Fruit fly (Drosophila melanogaster) whole organism, embryonic: ENCODE measurements around the gene wb.

Experiments
- BEAF-32 ChIP-seq: fragments of 200-800 bp; sonication (Bioruptor generic); optimal IDR thresholded peaks from 3 replicates; lab custom pipeline; 2017; ENCODE audit warnings: missing biosample characterization, missing genetic modification characterization, mild to moderate bottlenecking, moderate library complexity, missing genetic modification reagents
- CG10654 ChIP-seq: fragments of 200-800 bp; sonication (Bioruptor generic); optimal IDR thresholded peaks from 2 replicates; lab custom pipeline; 2016; ENCODE audit warnings: missing biosample characterization, missing genetic modification characterization
- CG11504 ChIP-seq: fragments of 200-800 bp; sonication (Bioruptor generic); optimal IDR thresholded peaks from 3 replicates; lab custom pipeline; 2019; ENCODE audit warnings: missing biosample characterization, mild to moderate bottlenecking, missing genetic modification characterization, moderate library complexity
- CG11696 ChIP-seq: fragments of 200-800 bp; sonication (Bioruptor generic); IDR thresholded peaks from 2 replicates; pipeline ENCODE4 v1.3.6; 2022; ENCODE audit warnings: missing biosample characterization, missing genetic modification characterization
- CG14014 ChIP-seq: fragments of 200-800 bp; sonication (Bioruptor generic); IDR thresholded peaks from 2 replicates; pipeline ENCODE4 v1.3.6; 2022; ENCODE audit warnings: missing biosample characterization, missing genetic modification characterization
- CG14965 ChIP-seq: fragments of 200-800 bp; sonication (Bioruptor generic); optimal IDR thresholded peaks from 2 replicates; lab custom pipeline; 2016; ENCODE audit warnings: missing biosample characterization, missing genetic modification characterization, borderline replicate concordance
- CG15479 ChIP-seq: fragments of 200-800 bp; sonication (Bioruptor generic); optimal IDR thresholded peaks from 3 replicates; lab custom pipeline; 2019; ENCODE audit warnings: missing biosample characterization, mild to moderate bottlenecking, missing genetic modification characterization, moderate library complexity
- CG1647 ChIP-seq: fragments of 200-800 bp; sonication (Bioruptor generic); optimal IDR thresholded peaks from 3 replicates; lab custom pipeline; 2016; ENCODE audit warnings: missing biosample characterization, missing genetic modification characterization
- CG17361 ChIP-seq: fragments of 200-800 bp; sonication (Bioruptor generic); IDR thresholded peaks from 3 replicates; pipeline ENCODE4 v1.3.6; 2022; ENCODE audit warnings: missing biosample characterization, missing genetic modification characterization
- CG17802 ChIP-seq: fragments of 200-800 bp; sonication (Bioruptor generic); optimal IDR thresholded peaks from 2 replicates; lab custom pipeline; 2018; ENCODE audit warnings: missing biosample characterization, mild to moderate bottlenecking, missing genetic modification characterization, moderate library complexity
- CG2199 ChIP-seq: fragments of 200-800 bp; sonication (Bioruptor generic); IDR thresholded peaks from 3 replicates; pipeline ENCODE4 v1.3.6; 2022; ENCODE audit warnings: missing biosample characterization, missing genetic modification characterization
- CG30020 ChIP-seq: fragments of 200-800 bp; optimal IDR thresholded peaks from 2 replicates; lab custom pipeline; 2019; ENCODE audit warnings: missing biosample characterization, mild to moderate bottlenecking, missing genetic modification characterization, moderate library complexity
- CG33557 ChIP-seq: fragments of 200-800 bp; sonication (Bioruptor generic); optimal IDR thresholded peaks from 2 replicates; lab custom pipeline; 2019; ENCODE audit warnings: missing biosample characterization, mild to moderate bottlenecking, missing genetic modification characterization, moderate library complexity
- CG34376 ChIP-seq: fragments of 200-800 bp; sonication (Bioruptor generic); optimal IDR thresholded peaks from 2 replicates; lab custom pipeline; 2018; ENCODE audit warnings: missing biosample characterization, mild to moderate bottlenecking, missing genetic modification characterization
- CG3847 ChIP-seq: fragments of 200-800 bp; sonication (Bioruptor generic); IDR thresholded peaks from 2 replicates; pipeline ENCODE4 v1.3.6; 2022; ENCODE audit warnings: missing biosample characterization, missing genetic modification characterization
- CG5245 ChIP-seq: fragments of 200-800 bp; sonication (Bioruptor generic); optimal IDR thresholded peaks from 3 replicates; lab custom pipeline; 2016; ENCODE audit warnings: missing biosample characterization, missing genetic modification characterization
- CG7357 ChIP-seq: fragments of 200-800 bp; sonication (Bioruptor generic); IDR thresholded peaks from 3 replicates; pipeline ENCODE4 v1.3.6; 2022; ENCODE audit warnings: missing biosample characterization, missing genetic modification characterization
- CG7786 ChIP-seq: fragments of 200-800 bp; sonication (Bioruptor generic); optimal IDR thresholded peaks from 2 replicates; lab custom pipeline; 2016; ENCODE audit warnings: missing biosample characterization, missing genetic modification characterization
- CG7928 ChIP-seq: fragments of 200-800 bp; sonication (Bioruptor generic); optimal IDR thresholded peaks from 2 replicates; lab custom pipeline; 2017; ENCODE audit warnings: missing biosample characterization, mild to moderate bottlenecking, missing genetic modification characterization
- CG7987 ChIP-seq: fragments of 200-800 bp; sonication (Bioruptor generic); optimal IDR thresholded peaks from 2 replicates; lab custom pipeline; 2018; ENCODE audit warnings: missing biosample characterization, mild to moderate bottlenecking, missing genetic modification characterization, moderate library complexity
- CG8281 ChIP-seq: fragments of 200-800 bp; sonication (Bioruptor generic); optimal IDR thresholded peaks from 2 replicates; lab custom pipeline; 2018; ENCODE audit warnings: missing biosample characterization, mild to moderate bottlenecking, missing genetic modification characterization, moderate library complexity
- CTCF ChIP-seq: fragments of 200-800 bp; sonication (Bioruptor generic); optimal IDR thresholded peaks from 2 replicates; lab custom pipeline; 2017; ENCODE audit warnings: missing biosample characterization, mild to moderate bottlenecking, missing genetic modification characterization, moderate library complexity
- Camta ChIP-seq: fragments of 200-800 bp; sonication (Bioruptor generic); optimal IDR thresholded peaks from 2 replicates; lab custom pipeline; 2016; ENCODE audit warnings: missing biosample characterization, missing genetic modification characterization
- D19B ChIP-seq: fragments of 200-800 bp; sonication (Bioruptor generic); optimal IDR thresholded peaks from 2 replicates; lab custom pipeline; 2017; ENCODE audit warnings: missing biosample characterization, mild to moderate bottlenecking, missing genetic modification characterization
- Doc3 ChIP-seq: fragments of 200-800 bp; sonication (Bioruptor generic); IDR thresholded peaks from 3 replicates; pipeline ENCODE4 v1.3.6; 2022; ENCODE audit warnings: missing biosample characterization, missing genetic modification characterization; ENCODE audit not compliant: partially characterized antibody
- Gug ChIP-seq: fragments of 200-800 bp; sonication (Bioruptor generic); IDR thresholded peaks from 4 replicates; pipeline ENCODE4 v1.3.6; 2022; ENCODE audit warnings: missing biosample characterization, missing genetic modification characterization
- Nf-YA ChIP-seq: fragments of 200-800 bp; sonication (Bioruptor generic); IDR thresholded peaks from 2 replicates; pipeline ENCODE4 v1.3.6; 2022; ENCODE audit warnings: missing biosample characterization, missing genetic modification characterization
- Scr ChIP-seq: fragments of 200-800 bp; sonication (Bioruptor generic); IDR thresholded peaks from 2 replicates; pipeline ENCODE4 v1.3.6; 2022; ENCODE audit warnings: missing biosample characterization, missing genetic modification characterization; ENCODE audit not compliant: partially characterized antibody
- Side ChIP-seq: fragments of 200-800 bp; sonication (Bioruptor generic); optimal IDR thresholded peaks from 2 replicates; lab custom pipeline; 2016; ENCODE audit warnings: missing biosample characterization, missing genetic modification characterization
- Sry-δ ChIP-seq: fragments of 200-800 bp; sonication (Bioruptor generic); optimal IDR thresholded peaks from 2 replicates; lab custom pipeline; 2016; ENCODE audit warnings: missing biosample characterization, missing genetic modification characterization
- Taf1 ChIP-seq: fragments of 200-800 bp; sonication (Bioruptor generic); IDR thresholded peaks from 2 replicates; pipeline ENCODE4 v1.3.6; 2022; ENCODE audit warnings: missing biosample characterization, missing genetic modification characterization
- ap ChIP-seq: fragments of 200-800 bp; sonication (Bioruptor generic); IDR thresholded peaks from 2 replicates; pipeline ENCODE4 v1.3.6; 2022; ENCODE audit warnings: missing biosample characterization, missing genetic modification characterization
- crol ChIP-seq: fragments of 200-800 bp; sonication (Bioruptor generic); IDR thresholded peaks from 2 replicates; pipeline ENCODE4 v1.3.6; 2022; ENCODE audit warnings: missing biosample characterization, missing genetic modification characterization
- dati ChIP-seq: fragments of 200-800 bp; sonication (Bioruptor generic); IDR thresholded peaks from 2 replicates; pipeline ENCODE4 v1.3.6; 2022; ENCODE audit warnings: missing biosample characterization, missing genetic modification characterization
- esg ChIP-seq: fragments of 200-800 bp; sonication (Bioruptor generic); conservative IDR thresholded peaks from 2 replicates; pipeline ENCODE4 v1.3.6; 2022; ENCODE audit warnings: missing biosample characterization, missing genetic modification characterization
- fd96Cb ChIP-seq: fragments of 200-800 bp; sonication (Bioruptor generic); optimal IDR thresholded peaks from 2 replicates; lab custom pipeline; 2018; ENCODE audit warnings: missing biosample characterization, mild to moderate bottlenecking, missing genetic modification characterization, moderate library complexity
- jigr1 ChIP-seq: fragments of 200-800 bp; sonication (Bioruptor generic); IDR thresholded peaks from 3 replicates; pipeline ENCODE4 v1.3.6; 2022; ENCODE audit warnings: missing biosample characterization, missing genetic modification characterization
- nmo ChIP-seq: fragments of 200-800 bp; sonication (Bioruptor generic); optimal IDR thresholded peaks from 2 replicates; lab custom pipeline; 2018; ENCODE audit warnings: missing biosample characterization, mild to moderate bottlenecking, missing genetic modification characterization, moderate library complexity
- onecut ChIP-seq: fragments of 200-800 bp; sonication (Bioruptor generic); IDR thresholded peaks from 2 replicates; pipeline ENCODE4 v1.3.6; 2022; ENCODE audit warnings: missing biosample characterization, missing genetic modification characterization
- seq ChIP-seq: fragments of 200-800 bp; sonication (Bioruptor generic); IDR thresholded peaks from 2 replicates; pipeline ENCODE4 v1.3.6; 2022; ENCODE audit warnings: missing biosample characterization, missing genetic modification characterization
- sim ChIP-seq: fragments of 200-800 bp; sonication (Bioruptor generic); IDR thresholded peaks from 2 replicates; pipeline ENCODE4 v1.3.6; 2022; ENCODE audit warnings: missing biosample characterization, missing genetic modification characterization
- sima ChIP-seq: fragments of 200-800 bp; sonication (Bioruptor generic); optimal IDR thresholded peaks from 2 replicates; lab custom pipeline; 2016; ENCODE audit warnings: missing biosample characterization, missing genetic modification characterization
- sna ChIP-seq: fragments of 200-800 bp; sonication (Bioruptor generic); IDR thresholded peaks from 2 replicates; pipeline ENCODE4 v1.3.6; 2022; ENCODE audit warnings: missing biosample characterization, missing genetic modification characterization; ENCODE audit not compliant: partially characterized antibody
- ssp ChIP-seq: fragments of 200-800 bp; sonication (Bioruptor generic); IDR thresholded peaks from 2 replicates; pipeline ENCODE4 v1.3.6; 2022; ENCODE audit warnings: missing biosample characterization, missing genetic modification characterization
- sug ChIP-seq: fragments of 200-800 bp; optimal IDR thresholded peaks from 2 replicates; lab custom pipeline; 2019; ENCODE audit warnings: missing biosample characterization, mild to moderate bottlenecking, missing genetic modification characterization, moderate library complexity
- trh ChIP-seq: fragments of 200-800 bp; sonication (Bioruptor generic); optimal IDR thresholded peaks from 2 replicates; lab custom pipeline; 2016; ENCODE audit warnings: missing biosample characterization, missing genetic modification characterization
- unc-4 ChIP-seq: fragments of 200-800 bp; sonication (Bioruptor generic); IDR thresholded peaks from 2 replicates; pipeline ENCODE4 v1.3.6; 2022; ENCODE audit warnings: missing biosample characterization, missing genetic modification characterization; ENCODE audit not compliant: partially characterized antibody
- vnd ChIP-seq: fragments of 200-800 bp; sonication (Bioruptor generic); IDR thresholded peaks from 3 replicates; pipeline ENCODE4 v1.3.6; 2022; ENCODE audit warnings: missing biosample characterization, missing genetic modification characterization; ENCODE audit not compliant: partially characterized antibody
- zfh2 ChIP-seq: fragments of 200-800 bp; sonication (Bioruptor generic); optimal IDR thresholded peaks from 2 replicates; lab custom pipeline; 2016; ENCODE audit warnings: missing biosample characterization, missing genetic modification characterization

Gene wb

dm6 chr2L:14355033-14355851, 92.4 kb downstream of the wb start, which contains the start of gene Rab14 (continued):
- peak; percentile 79 for TF ChIP-seq zfh2 (GFP tag; lab: Kevin White, UChicago)
- peak; percentile 69 for TF ChIP-seq Nf-YA (GFP tag; lab: Robert Waterston, UW)
- peak; percentile 48 for TF ChIP-seq CG15479 (GFP tag; lab: Kevin White, UChicago)
- TF ChIP-seq ap (GFP tag; lab: Robert Waterston, UW): peak; percentile 65
- peak; percentile 75 for TF ChIP-seq CG11696 (GFP tag; lab: Robert Waterston, UW)
- TF ChIP-seq CG2199 (GFP tag; lab: Robert Waterston, UW): peak; percentile 11; the same call in 1 of the 3 replicates
- peak; percentile 67 for TF ChIP-seq CG3847 (GFP tag; lab: Robert Waterston, UW)
- peak; percentile 70; the same call in 1 of the 3 replicates for TF ChIP-seq Doc3 (GFP tag; lab: Robert Waterston, UW)
- peak; percentile 76; the same call in 3 of the 4 replicates for TF ChIP-seq Gug
- peak; percentile 57 for TF ChIP-seq Side (GFP tag; lab: Kevin White, UChicago)
- TF ChIP-seq fd96Cb (tag; lab: Kevin White, UChicago): peak; percentile 70
- TF ChIP-seq CG5245 (GFP tag; lab: Kevin White, UChicago): peak; percentile 48
- TF ChIP-seq Camta (GFP tag; lab: Kevin White, UChicago): no peak
- peak; percentile 37 for TF ChIP-seq CG34376 (GFP tag; lab: Kevin White, UChicago)
- peak; percentile 60; the same call in 2 of the 3 replicates for TF ChIP-seq CG7357
- TF ChIP-seq onecut: peak; percentile 80
- no peak for TF ChIP-seq sima
- TF ChIP-seq CG14965 (GFP tag; lab: Kevin White, UChicago): no peak
- TF ChIP-seq Sry-δ (GFP tag; lab: Kevin White, UChicago): peak; percentile 83
- TF ChIP-seq crol: peak; percentile 98
- peak; percentile 53 for TF ChIP-seq CG33557 (GFP tag; lab: Kevin White, UChicago)
- peak; percentile 78 for TF ChIP-seq CG17361 (GFP tag; lab: Robert Waterston, UW)
- TF ChIP-seq D19B (GFP tag; lab: Kevin White, UChicago): peak; percentile 89
- peak; percentile 88 for TF ChIP-seq BEAF-32
- TF ChIP-seq trh (GFP tag; lab: Kevin White, UChicago): peak; percentile 60
- TF ChIP-seq sim (GFP tag; lab: Robert Waterston, UW): peak; percentile 58; the same call in 1 of the 2 replicates
- no peak for TF ChIP-seq CG30020
- TF ChIP-seq nmo (GFP tag; lab: Kevin White, UChicago): peak; percentile 61
- peak; percentile 84 for TF ChIP-seq sna (GFP tag; lab: Robert Waterston, UW)
- TF ChIP-seq CG1647 (GFP tag; lab: Kevin White, UChicago): peak; percentile 61
- TF ChIP-seq CG7786 (GFP tag; lab: Kevin White, UChicago): peak; percentile 65
- peak; percentile 87 for TF ChIP-seq CG11504
- peak; percentile 86 for TF ChIP-seq unc-4 (GFP tag; lab: Robert Waterston, UW)
- TF ChIP-seq CG7987: peak; percentile 80
- TF ChIP-seq Taf1 (GFP tag; lab: Robert Waterston, UW): peak; percentile 48
- peak; percentile 74 for TF ChIP-seq esg (GFP tag; lab: Robert Waterston, UW)
- TF ChIP-seq CG14014: peak; percentile 89
- peak; percentile 81 for TF ChIP-seq Scr
- TF ChIP-seq CG17802 (tag; lab: Kevin White, UChicago): peak; percentile 47
- TF ChIP-seq seq (GFP tag; lab: Robert Waterston, UW): peak; percentile 82
- TF ChIP-seq CG7928: peak; percentile 28
- TF ChIP-seq dati: peak; percentile 18; the same call in 1 of the 2 replicates
- TF ChIP-seq CG8281 (tag; lab: Kevin White, UChicago): peak; percentile 46
- TF ChIP-seq jigr1: no peak; the same call in 2 of the 3 replicates
- peak; percentile 86 for TF ChIP-seq sug (tag; lab: Kevin White, UChicago)
- peak; percentile 90 for TF ChIP-seq CTCF (GFP tag; lab: Kevin White, UChicago)
- peak; percentile 32 for TF ChIP-seq CG10654 (GFP tag; lab: Kevin White, UChicago)
- peak; percentile 24; the same call in 1 of the 2 replicates for TF ChIP-seq ssp
- TF ChIP-seq vnd (GFP tag; lab: Robert Waterston, UW): peak; percentile 84
